Worm (Caenorhabditis elegans): ENCODE measurements around the gene pgm-1.
A peak's percentile ranks its signal among the peaks of the same experiment; 100 is the strongest.

ce11 chrII:4882498-4882897 lies 6.7 kb upstream of the pgm-1 start:
- TF ChIP-seq F26F4.8 (GFP tag; conservative IDR thresholded peaks at IDR 0.05) = no peak
- no peak for TF ChIP-seq nhr-237 (tag; optimal IDR thresholded peaks at IDR 0.05)
- TF ChIP-seq nhr-6 (tag; optimal IDR thresholded peaks at IDR 0.05) = no peak
- 0 out of 2 replicates have a peak, but pooled peaks have one; percentile 7 for TF ChIP-seq lim-7 (GFP tag; IDR thresholded peaks at IDR 0.05)
- TF ChIP-seq nhr-25 (tag; optimal IDR thresholded peaks at IDR 0.05; ENCODE audit: borderline replicate concordance, insufficient read depth) = no peak
- TF ChIP-seq lin-13 (GFP tag; optimal IDR thresholded peaks at IDR 0.05) = no peak
- no peak for TF ChIP-seq ama-1 (optimal IDR thresholded peaks at IDR 0.05)

Measured in whole organism, L4 larva.